Worm (Caenorhabditis elegans): ENCODE results near the gene C50B6.3.

DNA sequence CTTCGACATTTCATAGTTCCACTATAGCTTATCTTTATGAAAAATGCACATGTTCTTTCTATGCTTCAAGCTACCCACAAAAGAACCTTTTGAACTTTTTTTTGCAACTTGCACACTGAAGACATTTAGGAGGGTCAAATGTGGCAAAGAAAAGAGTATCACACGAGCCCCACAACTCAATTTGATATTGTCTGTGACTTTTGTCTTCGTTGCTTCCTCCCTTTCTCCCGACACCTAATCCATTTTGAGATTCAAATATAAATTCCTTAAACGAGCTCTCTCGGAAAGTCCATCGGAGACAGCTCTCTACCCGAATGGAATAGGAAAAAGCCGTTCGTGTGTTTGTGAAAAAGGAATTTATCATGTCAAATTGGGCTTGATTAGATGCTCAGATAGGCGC lies 36.9 kb downstream of the C50B6.3 start:
- TF ChIP-seq T22C8.4 (GFP tag; IDR thresholded peaks at IDR 0.05), result no peak
- no peak for TF ChIP-seq flt-1 (GFP tag; IDR thresholded peaks at IDR 0.05)
- no peak for TF ChIP-seq ztf-29 (GFP tag; IDR thresholded peaks at IDR 0.05)
- no peak for TF ChIP-seq ref-1 (GFP tag; conservative IDR thresholded peaks at IDR 0.05)
- TF ChIP-seq tab-1 (GFP tag; IDR thresholded peaks at IDR 0.05), result no peak

Data from whole organism, midembryonic.